Fruit fly (Drosophila melanogaster): ENCODE data around the gene CG2258.

CG2258 gene

dm6 chrX:8091017-8091620 is 10.8 kb downstream of the CG2258 start (continued):
- TF ChIP-seq CG12071 (GFP tag; optimal IDR thresholded peaks at IDR 0.05): peak; percentile 95
- TF ChIP-seq CG2120 (GFP tag; optimal IDR thresholded peaks at IDR 0.05): peak; percentile 98
- TF ChIP-seq pb (GFP tag; optimal IDR thresholded peaks at IDR 0.05): peak; percentile 52
- TF ChIP-seq CG12299 (tag; optimal IDR thresholded peaks at IDR 0.05): peak; percentile 93
- peak; percentile 76 for TF ChIP-seq en (GFP tag; optimal IDR thresholded peaks at IDR 0.05)
- peak; percentile 94 for TF ChIP-seq run (tag; optimal IDR thresholded peaks at IDR 0.05)
- peak; percentile 93 for TF ChIP-seq schlank (tag; optimal IDR thresholded peaks at IDR 0.05)
- TF ChIP-seq CG4707 (GFP tag; optimal IDR thresholded peaks at IDR 0.05): peak; percentile 98
- TF ChIP-seq CG10321 (GFP tag; IDR thresholded peaks at IDR 0.05): peak; percentile 86
- peak; percentile 92 for TF ChIP-seq CG2202 (tag; optimal IDR thresholded peaks at IDR 0.05)
- TF ChIP-seq ken (GFP tag; IDR thresholded peaks at IDR 0.05): peak; percentile 99
- TF ChIP-seq crp (GFP tag; optimal IDR thresholded peaks at IDR 0.05): peak in 1 of 2 experiments; percentile 71
- TF ChIP-seq HLHmδ (GFP tag; optimal IDR thresholded peaks at IDR 0.05): no peak
- TF ChIP-seq grau (tag; optimal IDR thresholded peaks at IDR 0.05): peak; percentile 97
- TF ChIP-seq bigmax (GFP tag; optimal IDR thresholded peaks at IDR 0.05): peak; percentile 51
- no peak for TF ChIP-seq hth (optimal IDR thresholded peaks at IDR 0.05)
- TF ChIP-seq Rx (GFP tag; IDR thresholded peaks at IDR 0.05): peak; percentile 97
- TF ChIP-seq sna (GFP tag; IDR thresholded peaks at IDR 0.05; ENCODE audit: partially characterized antibody): 0 out of 2 replicates have a peak, but pooled peaks have one; percentile 59
- TF ChIP-seq Drgx (GFP tag; IDR thresholded peaks at IDR 0.05): peak; percentile 99
- peak; percentile 96 for TF ChIP-seq CG3281 (GFP tag; optimal IDR thresholded peaks at IDR 0.05)
- peak; percentile 96 for TF ChIP-seq tap (tag; optimal IDR thresholded peaks at IDR 0.05)
- TF ChIP-seq CG3163 (GFP tag; optimal IDR thresholded peaks at IDR 0.05): peak; percentile 65
- peak; percentile 95 for TF ChIP-seq CG4820 (GFP tag; optimal IDR thresholded peaks at IDR 0.05)
- peak; percentile 86 for TF ChIP-seq sd (tag; optimal IDR thresholded peaks at IDR 0.05)
- peak; percentile 94 for TF ChIP-seq CG1233 (GFP tag; optimal IDR thresholded peaks at IDR 0.05)
- peak; percentile 97 for TF ChIP-seq oc (tag; optimal IDR thresholded peaks at IDR 0.05)
- TF ChIP-seq CG18764 (GFP tag; optimal IDR thresholded peaks at IDR 0.05): peak; percentile 91
- no peak for TF ChIP-seq hkb (optimal IDR thresholded peaks at IDR 0.05)
- peak; percentile 99 for TF ChIP-seq hkb (GFP tag; IDR thresholded peaks at IDR 0.05)
- TF ChIP-seq Jarid2 (GFP tag; optimal IDR thresholded peaks at IDR 0.05): peak; percentile 80
- no peak for TF ChIP-seq CG15479 (GFP tag; optimal IDR thresholded peaks at IDR 0.05)
- TF ChIP-seq CG8359 (GFP tag; optimal IDR thresholded peaks at IDR 0.05; ENCODE audit: borderline replicate concordance): peak; percentile 89
- TF ChIP-seq CG10959 (GFP tag; IDR thresholded peaks at IDR 0.05): peak; percentile 95
- no peak for TF ChIP-seq cad (GFP tag; optimal IDR thresholded peaks at IDR 0.05)
- TF ChIP-seq stwl (tag; optimal IDR thresholded peaks at IDR 0.05): peak; percentile 25
- peak; percentile 96 for TF ChIP-seq NfI (GFP tag; optimal IDR thresholded peaks at IDR 0.05)
- peak; percentile 87 for TF ChIP-seq CG9609 (GFP tag; optimal IDR thresholded peaks at IDR 0.05)
- TF ChIP-seq corto (GFP tag; optimal IDR thresholded peaks at IDR 0.05): peak; percentile 95
- peak; percentile 86 for TF ChIP-seq sug (tag; optimal IDR thresholded peaks at IDR 0.05)
- peak in 1 of 2 experiments; percentile 75 for TF ChIP-seq Hr78 (GFP tag; optimal IDR thresholded peaks at IDR 0.05)
- TF ChIP-seq cg (GFP tag; optimal IDR thresholded peaks at IDR 0.05): peak; percentile 89
- TF ChIP-seq Hsf (GFP tag; optimal IDR thresholded peaks at IDR 0.05): peak; percentile 94
- peak; percentile 90 for TF ChIP-seq fd64A (GFP tag; optimal IDR thresholded peaks at IDR 0.05)
- no peak for TF ChIP-seq hbn (GFP tag; IDR thresholded peaks at IDR 0.05; ENCODE audit: partially characterized antibody)
- TF ChIP-seq disco-r (GFP tag; optimal IDR thresholded peaks at IDR 0.05): peak; percentile 67
- peak; percentile 81 for TF ChIP-seq Atf3 (GFP tag; optimal IDR thresholded peaks at IDR 0.05)
- no peak for TF ChIP-seq amos (GFP tag; IDR thresholded peaks at IDR 0.05; ENCODE audit: partially characterized antibody)
- TF ChIP-seq CG14441 (GFP tag; IDR thresholded peaks at IDR 0.05): peak; percentile 99
- TF ChIP-seq CG2199 (GFP tag; IDR thresholded peaks at IDR 0.05): peak; percentile 98

Measured in whole organism, embryonic.